Fruit fly (Drosophila melanogaster) whole organism, embryonic: ENCODE results near the gene Prx4.

Experiments used
- CG10209 ChIP-seq: fragments of 200-800 bp; sonication (Bioruptor generic); optimal IDR thresholded peaks from 3 replicates; lab custom pipeline; 2017; ENCODE audit warnings: missing biosample characterization, mild to moderate bottlenecking, missing genetic modification characterization, missing genetic modification reagents
- CG12744 ChIP-seq: fragments of 200-800 bp; sonication (Bioruptor generic); optimal IDR thresholded peaks from 2 replicates; lab custom pipeline; 2016; ENCODE audit warnings: missing biosample characterization, missing genetic modification characterization
- CG12942 ChIP-seq: fragments of 200-800 bp; sonication (Bioruptor generic); optimal IDR thresholded peaks from 3 replicates; lab custom pipeline; 2016; ENCODE audit warnings: missing biosample characterization, missing genetic modification characterization
- CG14710 ChIP-seq: fragments of 200-800 bp; sonication (Bioruptor generic); optimal IDR thresholded peaks from 3 replicates; lab custom pipeline; 2019; ENCODE audit warnings: missing biosample characterization, mild to moderate bottlenecking, missing genetic modification characterization, moderate library complexity
- CG17802 ChIP-seq: fragments of 200-800 bp; sonication (Bioruptor generic); optimal IDR thresholded peaks from 2 replicates; lab custom pipeline; 2018; ENCODE audit warnings: missing biosample characterization, mild to moderate bottlenecking, missing genetic modification characterization, moderate library complexity
- CG18476 ChIP-seq: fragments of 200-800 bp; sonication (Bioruptor generic); optimal IDR thresholded peaks from 2 replicates; lab custom pipeline; 2016; ENCODE audit warnings: missing biosample characterization, mild to moderate bottlenecking, missing genetic modification characterization
- CG2129 ChIP-seq: fragments of 200-800 bp; sonication (Bioruptor generic); IDR thresholded peaks from 2 replicates; pipeline ENCODE4 v1.3.6; 2022; ENCODE audit warnings: missing biosample characterization, missing genetic modification characterization; ENCODE audit not compliant: partially characterized antibody
- CG34224 ChIP-seq: fragments of 200-800 bp; sonication (Bioruptor generic); IDR thresholded peaks from 3 replicates; pipeline ENCODE4 v1.3.6; 2022; ENCODE audit warnings: missing biosample characterization, missing genetic modification characterization; ENCODE audit not compliant: partially characterized antibody
- CG42726 ChIP-seq: fragments of 200-800 bp; sonication (Bioruptor generic); IDR thresholded peaks from 2 replicates; pipeline ENCODE4 v1.3.6; 2022; ENCODE audit warnings: missing biosample characterization, missing genetic modification characterization; ENCODE audit not compliant: partially characterized antibody
- CG4360 ChIP-seq: fragments of 200-800 bp; sonication (Bioruptor generic); IDR thresholded peaks from 2 replicates; pipeline ENCODE4 v1.3.6; 2022; ENCODE audit warnings: missing biosample characterization, missing genetic modification characterization
- CG5953 ChIP-seq: fragments of 200-800 bp; sonication (Bioruptor generic); IDR thresholded peaks from 2 replicates; pipeline ENCODE4 v1.3.6; 2022; ENCODE audit warnings: missing biosample characterization, missing genetic modification characterization
- CG6683 ChIP-seq: fragments of 200-800 bp; sonication (Bioruptor generic); optimal IDR thresholded peaks from 2 replicates; lab custom pipeline; 2017; ENCODE audit warnings: missing biosample characterization, mild to moderate bottlenecking, missing genetic modification characterization, missing genetic modification reagents
- CG7839 ChIP-seq: fragments of 200-800 bp; sonication (Bioruptor generic); optimal IDR thresholded peaks from 3 replicates; lab custom pipeline; 2018; ENCODE audit warnings: missing biosample characterization, mild to moderate bottlenecking, missing genetic modification characterization, moderate library complexity
- CG9215 ChIP-seq: fragments of 200-800 bp; sonication (Bioruptor generic); IDR thresholded peaks from 2 replicates; pipeline ENCODE4 v1.3.6; 2022; ENCODE audit warnings: missing biosample characterization, missing genetic modification characterization
- Dp ChIP-seq: fragments of 200-800 bp; sonication (Bioruptor generic); optimal IDR thresholded peaks from 2 replicates; lab custom pipeline; 2018; ENCODE audit warnings: missing biosample characterization, mild to moderate bottlenecking, missing genetic modification characterization, moderate library complexity
- Dref ChIP-seq: fragments of 200-800 bp; sonication (Bioruptor generic); IDR thresholded peaks from 2 replicates; pipeline ENCODE4 v1.3.6; 2022; ENCODE audit warnings: missing biosample characterization, missing genetic modification characterization
- E2f1 ChIP-seq: fragments of 200-800 bp; sonication (Bioruptor generic); IDR thresholded peaks from 2 replicates; pipeline ENCODE4 v1.3.6; 2022; ENCODE audit warnings: missing biosample characterization, missing genetic modification characterization
- E2f2 ChIP-seq: fragments of 200-800 bp; sonication (Bioruptor generic); IDR thresholded peaks from 2 replicates; pipeline ENCODE4 v1.3.6; 2022; ENCODE audit warnings: missing biosample characterization, missing genetic modification characterization
- Eip74EF ChIP-seq, 2 experiments: fragments of 200-800 bp in 1 of 2; fragments of >200 bp in 1 of 2; sonication (Bioruptor generic) in 1 of 2; optimal IDR thresholded peaks; 2 replicates each; lab custom pipeline; 2017 to 2019; ENCODE audit warnings: missing biosample characterization in 2 of 2, missing genetic modification characterization in 2 of 2, mild to moderate bottlenecking in 1 of 2, moderate library complexity in 1 of 2
- Fer3 ChIP-seq: fragments of 200-800 bp; sonication (Bioruptor generic); optimal IDR thresholded peaks from 2 replicates; lab custom pipeline; 2018; ENCODE audit warnings: missing biosample characterization, mild to moderate bottlenecking, missing genetic modification characterization, moderate library complexity
- Hey ChIP-seq: fragments of 200-800 bp; sonication (Bioruptor generic); optimal IDR thresholded peaks from 3 replicates; lab custom pipeline; 2018; ENCODE audit warnings: missing biosample characterization, mild to moderate bottlenecking, missing genetic modification characterization
- HmgZ ChIP-seq: fragments of 200-800 bp; sonication (Bioruptor generic); optimal IDR thresholded peaks from 2 replicates; lab custom pipeline; 2018; ENCODE audit warnings: missing biosample characterization, mild to moderate bottlenecking, missing genetic modification characterization
- Hsf ChIP-seq: fragments of 200-800 bp; sonication (Bioruptor generic); optimal IDR thresholded peaks from 3 replicates; lab custom pipeline; 2016; ENCODE audit warnings: missing biosample characterization, missing genetic modification characterization
- NK7.1 ChIP-seq: fragments of 200-800 bp; sonication (Bioruptor generic); optimal IDR thresholded peaks from 3 replicates; lab custom pipeline; 2016; ENCODE audit warnings: missing biosample characterization, missing genetic modification characterization
- Oaz ChIP-seq: fragments of 200-800 bp; sonication (Bioruptor generic); IDR thresholded peaks from 2 replicates; pipeline ENCODE4 v1.3.6; 2022; ENCODE audit warnings: missing biosample characterization, missing genetic modification characterization
- PHDP ChIP-seq: fragments of 200-800 bp; sonication (Bioruptor generic); optimal IDR thresholded peaks from 3 replicates; lab custom pipeline; 2018; ENCODE audit warnings: missing biosample characterization, mild to moderate bottlenecking, missing genetic modification characterization, moderate library complexity
- Sox100B ChIP-seq: fragments of 200-800 bp; sonication (Bioruptor generic); optimal IDR thresholded peaks from 3 replicates; lab custom pipeline; 2018; ENCODE audit warnings: missing biosample characterization, mild to moderate bottlenecking, missing genetic modification characterization
- TFAM ChIP-seq: fragments of 200-800 bp; sonication (Bioruptor generic); optimal IDR thresholded peaks from 2 replicates; lab custom pipeline; 2017; ENCODE audit warnings: missing biosample characterization, missing genetic modification characterization, inconsistent platforms
- Trl ChIP-seq, 3 experiments: fragments of >200 bp in 2 of 3; fragments of 200-800 bp in 1 of 3; sonication (Bioruptor generic) in 1 of 3; optimal IDR thresholded peaks; 2 replicates in 1 of 3; 3 replicates in 2 of 3; lab custom pipeline; 2016 to 2017; ENCODE audit warnings: missing biosample characterization in 1 of 3, missing genetic modification characterization in 1 of 3
- Xbp1 ChIP-seq: fragments of 200-800 bp; sonication (Bioruptor generic); optimal IDR thresholded peaks from 3 replicates; lab custom pipeline; 2016; ENCODE audit warnings: missing biosample characterization, mild to moderate bottlenecking, missing genetic modification characterization
- ap ChIP-seq: fragments of 200-800 bp; sonication (Bioruptor generic); IDR thresholded peaks from 2 replicates; pipeline ENCODE4 v1.3.6; 2022; ENCODE audit warnings: missing biosample characterization, missing genetic modification characterization
- cg ChIP-seq: fragments of 200-800 bp; sonication (Bioruptor generic); optimal IDR thresholded peaks from 3 replicates; lab custom pipeline; 2019; ENCODE audit warnings: missing biosample characterization, mild to moderate bottlenecking, missing genetic modification characterization, moderate library complexity
- chif ChIP-seq, 2 experiments: fragments of 200-800 bp; sonication (Bioruptor generic); optimal IDR thresholded peaks; 3 replicates each; lab custom pipeline; 2016; ENCODE audit warnings: missing biosample characterization in 2 of 2, missing genetic modification characterization in 2 of 2
- chm ChIP-seq: fragments of 200-800 bp; sonication (Bioruptor generic); IDR thresholded peaks from 2 replicates; pipeline ENCODE4 v1.3.6; 2022; ENCODE audit warnings: missing biosample characterization, missing genetic modification characterization
- dpn ChIP-seq, 2 experiments: fragments of 200-800 bp; sonication (Bioruptor generic); optimal IDR thresholded peaks; 3 replicates each; lab custom pipeline; 2016; ENCODE audit warnings: missing biosample characterization in 2 of 2, missing genetic modification characterization in 2 of 2
- ewg ChIP-seq: fragments of 200-800 bp; sonication (Bioruptor generic); optimal IDR thresholded peaks from 3 replicates; lab custom pipeline; 2017; ENCODE audit warnings: mild to moderate bottlenecking, missing biosample characterization, missing genetic modification reagents, missing genetic modification characterization
- gfzf ChIP-seq: fragments of 200-800 bp; sonication (Bioruptor generic); optimal IDR thresholded peaks from 2 replicates; lab custom pipeline; 2016; ENCODE audit warnings: missing biosample characterization, mild to moderate bottlenecking, missing genetic modification characterization, moderate library complexity
- hbn ChIP-seq: fragments of 200-800 bp; sonication (Bioruptor generic); IDR thresholded peaks from 2 replicates; pipeline ENCODE4 v1.3.6; 2022; ENCODE audit warnings: missing biosample characterization, missing genetic modification characterization; ENCODE audit not compliant: partially characterized antibody
- knrl ChIP-seq: fragments of 200-800 bp; sonication (Bioruptor generic); IDR thresholded peaks from 3 replicates; pipeline ENCODE4 v1.3.6; 2022; ENCODE audit warnings: missing biosample characterization, missing genetic modification characterization; ENCODE audit not compliant: partially characterized antibody
- prd ChIP-seq, 3 experiments: fragments of >200 bp in 2 of 3; fragments of 200-800 bp in 1 of 3; sonication (Bioruptor generic) in 1 of 3; optimal IDR thresholded peaks in 2 of 3; IDR thresholded peaks in 1 of 3; 2 replicates in 2 of 3; 3 replicates in 1 of 3; pipeline versions ENCODE4 v1.3.6 to Lab custom; 2017 to 2022; ENCODE audit warnings: missing biosample characterization in 1 of 3, missing genetic modification characterization in 1 of 3
- pum ChIP-seq: fragments of 200-800 bp; sonication (Bioruptor generic); optimal IDR thresholded peaks from 2 replicates; lab custom pipeline; 2016; ENCODE audit warnings: missing biosample characterization, missing genetic modification characterization
- sisA ChIP-seq: fragments of 200-800 bp; sonication (Bioruptor generic); IDR thresholded peaks from 2 replicates; pipeline ENCODE4 v1.3.6; 2022; ENCODE audit warnings: missing biosample characterization, missing genetic modification characterization
- sna ChIP-seq: fragments of 200-800 bp; sonication (Bioruptor generic); IDR thresholded peaks from 2 replicates; pipeline ENCODE4 v1.3.6; 2022; ENCODE audit warnings: missing biosample characterization, missing genetic modification characterization; ENCODE audit not compliant: partially characterized antibody
- sqz ChIP-seq: fragments of 200-800 bp; sonication (Bioruptor generic); optimal IDR thresholded peaks from 3 replicates; lab custom pipeline; 2018; ENCODE audit warnings: missing biosample characterization, mild to moderate bottlenecking, missing genetic modification characterization
- toy ChIP-seq: fragments of 200-800 bp; sonication (Bioruptor generic); IDR thresholded peaks from 2 replicates; pipeline ENCODE4 v1.3.6; 2022; ENCODE audit warnings: missing biosample characterization, missing genetic modification characterization
- vfl ChIP-seq: fragments of 200-800 bp; sonication (Bioruptor generic); optimal IDR thresholded peaks from 2 replicates; lab custom pipeline; 2016; ENCODE audit warnings: missing biosample characterization, missing genetic modification characterization
- wek ChIP-seq: fragments of 200-800 bp; sonication (Bioruptor generic); optimal IDR thresholded peaks from 3 replicates; lab custom pipeline; 2018; ENCODE audit warnings: missing biosample characterization, mild to moderate bottlenecking, missing genetic modification characterization, moderate library complexity

Prx4 gene

DNA sequence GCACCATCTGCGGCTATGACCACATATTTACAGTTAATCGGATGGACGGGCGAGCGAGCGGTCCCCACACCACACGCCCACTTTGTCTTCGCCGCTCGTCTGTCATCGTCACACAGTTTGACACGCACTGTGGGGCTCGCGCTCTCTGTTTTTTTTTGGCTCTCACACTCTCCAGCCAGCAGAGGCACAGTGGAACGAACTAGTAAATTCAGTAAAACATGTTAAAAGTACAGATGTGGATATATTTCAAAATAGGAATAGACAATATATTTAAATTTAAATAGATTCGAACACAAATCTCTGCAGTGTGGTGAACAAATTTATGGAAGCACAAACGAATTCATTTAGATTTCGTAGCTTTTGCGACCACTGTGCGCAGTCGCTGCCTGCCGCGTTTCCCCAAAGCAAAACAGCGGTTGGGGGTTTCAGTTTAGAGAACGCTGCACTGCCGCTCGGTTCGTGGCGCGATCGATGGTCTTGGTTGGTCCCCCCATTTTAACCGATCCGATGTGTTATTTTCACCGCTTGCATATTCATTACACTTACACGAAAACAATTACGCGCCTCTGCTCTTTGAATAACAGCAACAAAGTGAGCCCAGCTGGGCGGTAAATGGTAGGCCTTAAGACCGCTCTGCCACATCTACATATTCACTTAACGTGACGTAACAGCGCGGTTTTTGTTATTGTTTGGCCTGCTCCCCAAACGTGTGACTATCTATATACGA, 39.1 kb downstream of the Prx4 start (continued):
- peak; percentile 33 for TF ChIP-seq Dp (GFP tag; lab: Kevin White, UChicago)
- peak; percentile 91 for TF ChIP-seq CG17802
- TF ChIP-seq CG6683 (GFP tag; lab: Kevin White, UChicago), result peak; percentile 98
- TF ChIP-seq pum (GFP tag; lab: Kevin White, UChicago), result peak; percentile 94
- peak; percentile 96 for TF ChIP-seq ewg
- TF ChIP-seq gfzf (GFP tag; lab: Kevin White, UChicago), result peak; percentile 12
- peak; percentile 90 for TF ChIP-seq E2f2
- TF ChIP-seq Dref (GFP tag; lab: Robert Waterston, UW), result peak; percentile 44
- TF ChIP-seq E2f1 (GFP tag; lab: Robert Waterston, UW), result peak; percentile 98
- TF ChIP-seq knrl (GFP tag; lab: Robert Waterston, UW), result peak; percentile 76
- TF ChIP-seq cg (GFP tag; lab: Kevin White, UChicago), result peak; percentile 72
- TF ChIP-seq CG4360 (GFP tag; lab: Robert Waterston, UW), result peak; percentile 83
- TF ChIP-seq CG34224, result peak; percentile 76
- peak; percentile 96 for TF ChIP-seq CG12744 (GFP tag; lab: Kevin White, UChicago)
- peak; percentile 89 for TF ChIP-seq Hey
- peak; percentile 98 for TF ChIP-seq CG7839
- peak; percentile 99 for TF ChIP-seq sqz
- TF ChIP-seq Trl (optimal IDR thresholded peaks at IDR 0.05; lab: Kevin White, UChicago), result peak; percentile 83 to 86
- TF ChIP-seq Trl (GFP tag; optimal IDR thresholded peaks at IDR 0.05; lab: Kevin White, UChicago), result peak; percentile 97
- peak; percentile 99 for TF ChIP-seq Fer3 (tag; lab: Kevin White, UChicago)
- 0 out of 2 replicates have a peak, but pooled peaks have one; percentile 18 for TF ChIP-seq CG42726 (GFP tag; lab: Robert Waterston, UW)
- TF ChIP-seq CG2129 (GFP tag; lab: Robert Waterston, UW), result no peak
- TF ChIP-seq dpn (GFP tag; optimal IDR thresholded peaks at IDR 0.05; lab: Kevin White, UChicago), result peak; percentile 97 to 99
- peak; percentile 98 for TF ChIP-seq CG10209 (GFP tag; lab: Kevin White, UChicago)
- TF ChIP-seq TFAM, result peak; percentile 95
- TF ChIP-seq hbn (GFP tag; lab: Robert Waterston, UW), result 0 out of 2 replicates have a peak, but pooled peaks have one; percentile 29
- TF ChIP-seq CG14710 (tag; lab: Kevin White, UChicago), result peak; percentile 95
- TF ChIP-seq CG9215 (GFP tag; lab: Robert Waterston, UW), result peak; percentile 96
- peak; percentile 98 for TF ChIP-seq vfl
- TF ChIP-seq HmgZ (tag; lab: Kevin White, UChicago), result peak; percentile 99
- peak; percentile 93 for TF ChIP-seq toy (GFP tag; lab: Robert Waterston, UW)
- TF ChIP-seq CG5953, result peak; percentile 98
- TF ChIP-seq Sox100B (GFP tag; lab: Kevin White, UChicago), result peak; percentile 97
- TF ChIP-seq prd (optimal IDR thresholded peaks at IDR 0.05; lab: Kevin White, UChicago), result no peak
- peak; percentile 99 for TF ChIP-seq prd (GFP tag; IDR thresholded peaks at IDR 0.05; lab: Robert Waterston, UW)
- TF ChIP-seq Oaz (GFP tag; lab: Robert Waterston, UW), result peak; percentile 98
- TF ChIP-seq sisA (GFP tag; lab: Robert Waterston, UW), result peak; percentile 98
- TF ChIP-seq ap (GFP tag; lab: Robert Waterston, UW), result peak; percentile 97
- peak in 1 of 2 experiments; percentile 97 for TF ChIP-seq Eip74EF (GFP tag; optimal IDR thresholded peaks at IDR 0.05; lab: Kevin White, UChicago)
- TF ChIP-seq chm (GFP tag; lab: Robert Waterston, UW), result peak; percentile 99
- peak; percentile 94 for TF ChIP-seq NK7.1 (GFP tag; lab: Kevin White, UChicago)
- TF ChIP-seq CG12942 (GFP tag; lab: Kevin White, UChicago), result peak; percentile 98
- TF ChIP-seq PHDP, result peak; percentile 99
- peak; percentile 93 to 97 for TF ChIP-seq chif (GFP tag; optimal IDR thresholded peaks at IDR 0.05; lab: Kevin White, UChicago)
- TF ChIP-seq CG18476 (GFP tag; lab: Kevin White, UChicago), result peak; percentile 98
- TF ChIP-seq sna (GFP tag; lab: Robert Waterston, UW), result peak; percentile 90
- peak; percentile 98 for TF ChIP-seq Hsf (GFP tag; lab: Kevin White, UChicago)
- peak; percentile 99 for TF ChIP-seq Xbp1 (GFP tag; lab: Kevin White, UChicago)
- TF ChIP-seq wek (GFP tag; lab: Kevin White, UChicago), result peak; percentile 93
